Worm (Caenorhabditis elegans): ENCODE results near the gene dsb-1.

Gene dsb-1

ce11 chrIV:12417536-12418195 lies 8.9 kb downstream of the dsb-1 start, which contains the start of gene F08G5.3 (continued):
- TF ChIP-seq fkh-10 (GFP tag; optimal IDR thresholded peaks at IDR 0.05) (no peak), ceh-32 (tag; optimal IDR thresholded peaks at IDR 0.05; ENCODE audit: poor library complexity) (no peak), hlh-30 (tag; optimal IDR thresholded peaks at IDR 0.05; ENCODE audit: insufficient read depth) (peak; percentile 59), ZK337.2 (GFP tag; IDR thresholded peaks at IDR 0.05) (peak; percentile 73), gei-8 (GFP tag; optimal IDR thresholded peaks at IDR 0.05) (peak; percentile 72), lir-3 (tag; optimal IDR thresholded peaks at IDR 0.05) (peak; percentile 49), R02D3.7 (tag; optimal IDR thresholded peaks at IDR 0.05) (no peak), zip-11 (GFP tag; IDR thresholded peaks at IDR 0.05) (no peak), nhr-76 (tag; optimal IDR thresholded peaks at IDR 0.05) (no peak), madf-9 (GFP tag; conservative IDR thresholded peaks at IDR 0.05) (no peak), daf-19 (GFP tag; conservative IDR thresholded peaks at IDR 0.05) (no peak), dpl-1 (GFP tag; optimal IDR thresholded peaks at IDR 0.05) (no peak)

DNA sequence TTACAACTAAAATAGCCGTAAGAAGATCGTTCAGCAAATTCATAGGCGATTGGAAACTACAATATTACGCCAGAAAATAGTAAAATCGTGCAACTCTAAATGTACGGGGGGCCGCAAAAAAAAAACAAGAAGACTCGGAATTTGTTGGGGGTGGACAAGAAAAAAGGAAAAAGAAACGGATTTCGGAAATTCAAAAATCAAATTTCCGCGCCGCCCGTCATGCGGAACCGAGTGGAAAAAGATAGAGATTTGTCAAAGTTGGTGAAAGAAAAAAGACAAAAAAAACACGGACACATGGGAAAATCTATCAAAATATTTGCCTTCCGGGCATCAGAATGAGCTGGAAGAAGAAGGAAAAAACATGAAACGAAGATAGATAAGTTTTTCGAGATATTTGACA lies 10.6 kb downstream of the dsb-1 start:
- TF ChIP-seq fkh-10 (GFP tag; optimal IDR thresholded peaks at IDR 0.05) (peak; percentile 54), mep-1 (tag; optimal IDR thresholded peaks at IDR 0.05) (peak; percentile 14), lir-3 (tag; optimal IDR thresholded peaks at IDR 0.05) (no peak)

DNA sequence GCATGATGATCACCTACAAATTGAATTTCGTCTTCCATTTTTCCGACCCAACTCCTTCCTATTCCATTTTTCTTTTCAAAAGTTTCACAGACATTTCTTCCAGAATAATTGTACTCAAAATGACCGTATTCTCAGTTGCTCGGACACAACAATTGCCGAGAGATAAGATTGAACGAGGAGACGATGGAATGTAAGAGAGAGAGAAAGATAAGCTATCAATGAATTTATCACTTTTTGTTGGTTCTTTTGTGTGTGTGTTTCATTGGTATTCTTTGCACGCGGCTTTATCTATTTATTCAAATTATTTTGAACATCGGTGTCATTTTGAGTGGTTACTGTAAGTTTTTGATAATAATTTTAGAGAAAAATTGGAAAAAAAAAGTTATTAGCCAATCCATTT lies 11.7 kb downstream of the dsb-1 start, which contains the start of gene ugt-65:
Gene ugt-65 (plus strand): TSS at position 229 of the 400 bp plus-strand sequence.
- TF ChIP-seq aha-1 (tag) (no peak), nhr-102 (tag; optimal IDR thresholded peaks at IDR 0.05) (peak; percentile 1), F37D6.2 (tag; optimal IDR thresholded peaks at IDR 0.05) (no peak), pqm-1 (tag; optimal IDR thresholded peaks at IDR 0.05) (peak; percentile 76), nhr-28 (tag; optimal IDR thresholded peaks at IDR 0.05) (peak; percentile 72), F44E2.7 (GFP tag; IDR thresholded peaks at IDR 0.05) (no peak), mes-2 (tag; optimal IDR thresholded peaks at IDR 0.05; ENCODE audit: poor library complexity, severe bottlenecking) (no peak), fos-1 (tag; optimal IDR thresholded peaks at IDR 0.05) (no peak), hlh-30 (tag; optimal IDR thresholded peaks at IDR 0.05; ENCODE audit: insufficient read depth) (no peak), hlh-11 (tag; optimal IDR thresholded peaks at IDR 0.05) (peak; percentile 54), daf-19 (GFP tag; conservative IDR thresholded peaks at IDR 0.05) (no peak), daf-16 (GFP tag; optimal IDR thresholded peaks at IDR 0.05) (no peak), daf-16 (tag; optimal IDR thresholded peaks at IDR 0.05) (peak; percentile 74), nhr-77 (tag; optimal IDR thresholded peaks at IDR 0.05) (peak; percentile 46), dve-1 (tag; optimal IDR thresholded peaks at IDR 0.05; ENCODE audit: insufficient read depth) (peak; percentile 67), dmd-6 (GFP tag; IDR thresholded peaks at IDR 0.05) (peak; percentile 54), spr-1 (tag; optimal IDR thresholded peaks at IDR 0.05) (no peak), lsy-2 (tag; optimal IDR thresholded peaks at IDR 0.05) (peak in 1 of 2 experiments; percentile 17), nhr-48 (tag; optimal IDR thresholded peaks at IDR 0.05) (peak; percentile 27)

DNA sequence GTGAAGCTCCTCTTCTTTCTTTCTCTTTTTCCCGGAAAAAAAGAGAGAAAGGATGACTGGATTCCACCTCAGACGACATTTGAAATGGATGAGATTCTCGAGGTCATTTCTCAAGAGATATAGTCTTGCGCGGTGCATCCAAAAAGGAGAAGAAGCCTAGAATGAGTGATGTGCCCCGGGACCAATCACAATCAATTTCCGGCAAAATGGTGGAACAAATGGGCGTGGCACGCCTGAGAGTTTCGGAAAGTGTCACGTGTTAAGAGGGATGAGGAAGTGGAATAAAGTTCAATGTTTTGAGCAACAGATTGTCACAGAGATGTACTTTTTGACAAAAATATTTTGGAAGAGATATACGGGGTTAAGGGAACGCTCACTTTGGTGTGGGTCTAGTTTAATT lies 16.9 kb downstream of the dsb-1 start:
- no peak for TF ChIP-seq dpl-1 (GFP tag; optimal IDR thresholded peaks at IDR 0.05)
- no peak for TF ChIP-seq ces-1 (GFP tag; optimal IDR thresholded peaks at IDR 0.05)
- no peak for TF ChIP-seq lir-3 (tag; optimal IDR thresholded peaks at IDR 0.05)
- no peak for TF ChIP-seq Y48G9A.11 (GFP tag; IDR thresholded peaks at IDR 0.05)
- TF ChIP-seq mdt-29 (GFP tag; IDR thresholded peaks at IDR 0.05): 0 out of 2 replicates have a peak, but pooled peaks have one; percentile 11
- peak; percentile 53 for TF ChIP-seq hlh-30 (tag; optimal IDR thresholded peaks at IDR 0.05; ENCODE audit: insufficient read depth)
- no peak for TF ChIP-seq nhr-76 (tag; optimal IDR thresholded peaks at IDR 0.05)
- peak; percentile 93 for TF ChIP-seq aha-1 (tag)
- no peak for TF ChIP-seq lin-13 (GFP tag; optimal IDR thresholded peaks at IDR 0.05)
- no peak for TF ChIP-seq nhr-25 (tag; optimal IDR thresholded peaks at IDR 0.05; ENCODE audit: borderline replicate concordance, insufficient read depth)
- TF ChIP-seq tra-1 (GFP tag; IDR thresholded peaks at IDR 0.05): no peak
- TF ChIP-seq vab-7 (GFP tag; IDR thresholded peaks at IDR 0.05): 0 out of 2 replicates have a peak, but pooled peaks have one; percentile 45
- no peak for TF ChIP-seq ZK546.5 (tag; optimal IDR thresholded peaks at IDR 0.05)
- TF ChIP-seq zfp-3 (GFP tag; conservative IDR thresholded peaks at IDR 0.05): no peak
- peak; percentile 9 for TF ChIP-seq mep-1 (tag; optimal IDR thresholded peaks at IDR 0.05)
- peak; percentile 76 for TF ChIP-seq ceh-20 (GFP tag; IDR thresholded peaks at IDR 0.05)
- TF ChIP-seq ztf-7 (tag; optimal IDR thresholded peaks at IDR 0.05): no peak
- peak in 1 of 2 experiments; percentile 97 for TF ChIP-seq unc-62 (GFP tag; optimal IDR thresholded peaks at IDR 0.05 in 1 of 2)
- TF ChIP-seq unc-62 (tag; optimal IDR thresholded peaks at IDR 0.05): no peak
- TF ChIP-seq Y105C5A.15 (GFP tag; IDR thresholded peaks at IDR 0.05): no peak
- TF ChIP-seq egl-43 (GFP tag; IDR thresholded peaks at IDR 0.05): no peak
